Fruit fly (Drosophila melanogaster) Kc167 (cell line): Measurements from ENCODE around the gene CG43093.

Experiments
- Myc ChIP-seq: fragments of >200 bp; optimal IDR thresholded peaks from 2 replicates; lab custom pipeline; 2017; ENCODE audit warnings: missing external identifiers
- Sin3A ChIP-seq: fragments of >200 bp; optimal IDR thresholded peaks from 2 replicates; lab custom pipeline; 2018; ENCODE audit warnings: missing external identifiers
- h ChIP-seq: fragments of >200 bp; optimal IDR thresholded peaks from 3 replicates; lab custom pipeline; 2018; ENCODE audit warnings: missing external identifiers
- insv ChIP-seq: fragments of >200 bp; optimal IDR thresholded peaks from 3 replicates; lab custom pipeline; 2018; ENCODE audit warnings: missing external identifiers
- psq ChIP-seq: fragments of >200 bp; optimal IDR thresholded peaks from 2 replicates; lab custom pipeline; 2017; ENCODE audit warnings: missing external identifiers
- ttk ChIP-seq: sonication (Bioruptor generic); optimal IDR thresholded peaks from 2 replicates; lab custom pipeline; 2017; ENCODE audit warnings: missing external identifiers

CG43093 gene

DNA sequence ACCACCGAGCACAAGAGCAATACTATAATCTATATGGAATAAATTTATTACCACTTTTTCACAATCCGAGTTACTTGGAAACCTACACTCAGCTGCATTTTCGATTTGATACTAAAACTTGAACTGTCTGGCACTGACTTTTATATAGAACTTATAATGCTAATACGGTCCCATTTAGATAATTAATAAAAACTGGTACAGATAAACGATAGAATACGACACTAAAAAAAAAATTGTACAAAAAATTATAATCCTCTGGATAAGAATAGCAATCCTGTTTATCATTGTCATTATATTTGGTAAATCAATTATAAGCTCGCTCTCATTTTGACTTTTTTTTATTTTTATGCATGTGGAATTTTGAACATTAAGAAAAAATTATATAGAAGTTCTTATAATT, at the start of gene CG43093:
Gene CG43093 (minus strand): TSS at position 101 of the 400 bp plus-strand sequence.
- TF ChIP-seq psq: no peak
- TF ChIP-seq insv (lab: Kevin White, UChicago): no peak

DNA sequence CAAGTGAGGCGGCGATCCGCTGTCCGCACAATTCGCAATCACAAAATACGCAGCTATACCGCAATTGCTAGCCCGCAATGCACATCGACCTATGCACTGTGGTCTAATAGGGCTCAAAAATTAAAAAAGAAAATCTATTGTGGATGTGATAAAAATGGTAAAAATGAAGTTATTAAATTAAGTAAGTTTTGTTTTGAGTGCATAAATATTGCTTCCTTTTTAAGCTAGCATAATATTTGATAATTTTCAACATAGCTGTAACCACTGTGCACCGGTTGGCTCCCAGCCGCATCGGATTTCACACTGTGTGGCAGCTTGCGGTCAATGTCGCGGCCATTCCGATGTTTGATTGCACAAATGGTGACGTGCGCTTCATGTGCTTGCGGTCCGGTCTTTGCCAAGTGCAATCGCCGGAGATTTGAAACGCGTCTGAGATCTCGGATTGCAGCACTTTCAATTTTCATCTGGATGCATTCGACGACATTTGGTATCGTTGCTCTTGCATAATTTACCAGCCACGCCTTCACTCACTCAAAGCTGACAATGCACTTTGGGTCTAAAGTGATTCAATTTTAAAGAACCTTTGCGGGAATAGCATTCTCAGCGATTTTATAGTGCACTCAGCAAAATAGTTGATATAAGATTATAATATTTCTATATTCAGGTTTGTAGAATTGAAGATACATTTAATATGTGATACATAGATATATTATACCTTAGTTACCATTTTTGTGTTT, 46.5 kb upstream of the CG43093 start:
- TF ChIP-seq Sin3A (lab: Kevin White, UChicago) (no peak), h (no peak), psq (no peak), insv (lab: Kevin White, UChicago) (no peak), ttk (no peak), Myc (lab: Kevin White, UChicago) (no peak)

DNA sequence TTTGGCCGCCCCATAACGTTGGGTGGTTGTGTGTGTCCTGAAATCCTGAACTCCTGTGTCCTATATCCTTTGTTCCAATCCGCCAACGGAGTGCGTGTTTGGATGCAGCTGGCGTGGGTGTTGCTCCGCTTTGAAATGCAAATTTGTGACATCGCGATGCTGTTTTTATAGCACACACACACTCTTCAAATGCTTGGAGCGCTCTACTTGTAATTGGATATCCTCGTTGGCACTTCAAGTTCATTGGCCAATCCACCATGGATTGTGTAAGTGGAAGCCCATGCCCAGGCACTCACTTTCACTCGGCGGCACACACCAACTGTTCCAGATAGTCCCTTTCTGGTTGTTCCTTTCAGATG, 46.0 kb upstream of the CG43093 start, which contains the start of gene CG13840:
Gene CG13840 (minus strand): TSS at position 101 of the 359 bp plus-strand sequence.
- TF ChIP-seq ttk (no peak), Sin3A (lab: Kevin White, UChicago) (no peak), insv (lab: Kevin White, UChicago) (no peak), Myc (lab: Kevin White, UChicago) (no peak), h (no peak), psq (no peak)

DNA sequence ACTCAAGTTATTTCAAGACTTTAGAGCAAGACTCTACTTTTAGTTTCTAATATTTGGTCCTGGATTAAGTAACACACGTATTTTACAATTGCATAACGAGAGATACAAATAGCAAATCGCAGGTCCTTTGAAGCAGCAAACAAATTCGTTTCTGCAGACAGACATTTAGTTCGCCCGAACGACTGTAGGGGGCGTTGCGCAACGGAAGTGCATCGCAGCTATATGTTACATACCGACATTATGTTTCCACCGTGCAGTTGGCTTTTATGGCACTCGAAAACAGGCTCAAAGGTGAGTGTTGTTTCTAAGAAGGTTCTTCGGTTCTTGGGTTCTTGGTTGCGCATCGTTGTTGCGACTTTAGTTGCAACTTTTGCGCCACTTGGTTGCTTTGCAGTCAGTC, 40.2 kb upstream of the CG43093 start:
- TF ChIP-seq insv (lab: Kevin White, UChicago): no peak
- TF ChIP-seq psq: no peak
- no peak for TF ChIP-seq h
- TF ChIP-seq Myc (lab: Kevin White, UChicago): no peak
- no peak for TF ChIP-seq Sin3A (lab: Kevin White, UChicago)
- TF ChIP-seq ttk: no peak

DNA sequence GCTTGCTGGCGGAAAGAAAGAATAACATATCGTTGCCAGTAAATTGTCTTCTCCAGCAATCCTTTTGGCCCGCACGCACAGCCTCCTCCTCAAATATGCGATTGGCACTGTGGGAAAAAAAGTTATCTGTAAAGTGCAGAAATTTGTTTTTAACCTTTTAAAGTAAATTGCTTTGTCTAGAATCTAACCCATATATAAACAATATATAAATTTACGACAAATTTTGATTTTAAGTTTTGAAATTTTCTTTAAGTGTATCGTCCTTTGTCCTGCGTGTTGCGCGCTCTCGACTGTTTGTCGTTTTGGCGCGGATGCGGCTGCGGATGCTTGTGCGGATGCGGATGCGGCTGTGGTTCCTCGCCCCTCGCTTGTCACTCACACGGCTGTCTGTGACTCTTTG, 37.0 kb upstream of the CG43093 start:
- TF ChIP-seq psq (no peak), Myc (lab: Kevin White, UChicago) (no peak), ttk (no peak), Sin3A (lab: Kevin White, UChicago) (no peak), h (no peak), insv (lab: Kevin White, UChicago) (no peak)

DNA sequence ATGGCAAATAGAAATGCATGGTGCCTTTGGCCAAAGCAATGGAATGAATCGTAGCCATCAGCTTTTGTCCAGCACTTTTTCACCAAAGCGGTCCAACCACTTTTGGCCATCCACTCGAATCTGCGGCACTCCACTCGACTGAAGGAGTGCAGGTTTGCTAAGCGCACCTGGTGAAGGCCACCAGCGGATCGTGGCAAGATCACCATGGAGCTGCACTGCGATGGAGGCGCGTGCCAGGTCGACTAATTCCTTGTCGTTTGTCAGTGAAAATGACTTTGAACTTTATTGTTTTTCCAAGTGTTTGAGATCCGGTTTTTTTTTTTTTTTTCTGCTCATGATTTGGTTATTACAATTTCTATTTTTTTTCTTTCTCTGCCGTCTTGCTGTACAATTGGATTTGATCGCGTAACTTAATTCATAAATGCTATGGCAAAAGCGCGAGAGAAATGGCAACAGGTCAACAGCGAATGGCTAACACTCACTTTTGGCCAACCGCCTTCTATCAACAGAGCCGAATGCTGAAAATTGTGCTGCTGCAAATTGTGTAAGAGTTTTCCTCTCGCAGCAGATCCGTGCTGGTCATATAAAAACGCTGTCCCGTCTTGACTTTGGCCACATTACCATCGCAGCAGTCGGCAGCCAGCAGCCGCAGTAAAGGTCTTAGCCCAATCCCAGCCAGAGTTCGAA, 33.7 kb upstream of the CG43093 start, which contains the start of gene CG7031:
Gene CG7031 (plus strand): TSS at position 637 of the 687 bp plus-strand sequence.
- TF ChIP-seq Myc (lab: Kevin White, UChicago): no peak
- no peak for TF ChIP-seq ttk
- TF ChIP-seq h: no peak
- TF ChIP-seq psq: no peak
- TF ChIP-seq Sin3A (lab: Kevin White, UChicago): no peak
- no peak for TF ChIP-seq insv (lab: Kevin White, UChicago)

DNA sequence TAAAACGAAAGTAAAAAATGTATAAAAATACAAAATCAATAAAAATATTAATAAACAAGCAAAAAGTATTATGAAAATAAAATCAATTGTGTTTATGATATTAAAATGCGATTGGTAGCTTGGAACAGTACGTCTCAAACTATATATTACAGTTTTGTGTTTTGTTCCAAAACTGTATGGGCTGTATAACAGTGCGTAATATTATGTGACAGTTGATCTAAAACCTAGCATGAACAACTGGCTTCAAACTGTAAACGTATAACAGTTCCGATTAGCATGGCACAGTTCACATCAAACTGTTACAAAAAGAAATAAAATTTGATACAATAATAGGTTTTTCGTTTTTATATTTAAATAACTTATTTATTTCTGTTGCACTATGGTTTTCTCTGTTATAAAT, 23.8 kb upstream of the CG43093 start:
- TF ChIP-seq insv (lab: Kevin White, UChicago) (no peak), psq (no peak), Myc (lab: Kevin White, UChicago) (no peak), h (no peak), Sin3A (lab: Kevin White, UChicago) (no peak), ttk (no peak)

DNA sequence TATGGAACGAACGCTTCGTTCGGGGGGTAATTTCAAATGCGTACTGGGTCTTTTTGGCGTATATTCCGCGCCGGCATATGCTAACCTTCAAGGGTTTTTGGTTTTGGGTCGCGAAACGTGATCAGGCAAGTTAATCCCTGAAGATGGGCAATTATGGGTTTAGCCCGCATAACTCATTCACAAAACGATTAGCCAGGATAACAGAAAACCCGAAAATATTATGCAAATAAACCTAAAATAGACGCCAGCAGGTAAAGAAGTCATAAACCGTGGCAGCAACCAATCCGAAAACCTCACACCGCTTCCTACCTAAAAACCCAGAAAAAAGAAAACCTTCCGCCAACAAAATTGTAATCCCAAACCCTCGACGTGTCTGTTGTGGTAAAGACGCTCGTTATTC, 19.0 kb upstream of the CG43093 start:
- TF ChIP-seq Sin3A (lab: Kevin White, UChicago): no peak
- no peak for TF ChIP-seq h
- TF ChIP-seq Myc (lab: Kevin White, UChicago): no peak
- TF ChIP-seq psq: no peak
- no peak for TF ChIP-seq ttk
- no peak for TF ChIP-seq insv (lab: Kevin White, UChicago)

DNA sequence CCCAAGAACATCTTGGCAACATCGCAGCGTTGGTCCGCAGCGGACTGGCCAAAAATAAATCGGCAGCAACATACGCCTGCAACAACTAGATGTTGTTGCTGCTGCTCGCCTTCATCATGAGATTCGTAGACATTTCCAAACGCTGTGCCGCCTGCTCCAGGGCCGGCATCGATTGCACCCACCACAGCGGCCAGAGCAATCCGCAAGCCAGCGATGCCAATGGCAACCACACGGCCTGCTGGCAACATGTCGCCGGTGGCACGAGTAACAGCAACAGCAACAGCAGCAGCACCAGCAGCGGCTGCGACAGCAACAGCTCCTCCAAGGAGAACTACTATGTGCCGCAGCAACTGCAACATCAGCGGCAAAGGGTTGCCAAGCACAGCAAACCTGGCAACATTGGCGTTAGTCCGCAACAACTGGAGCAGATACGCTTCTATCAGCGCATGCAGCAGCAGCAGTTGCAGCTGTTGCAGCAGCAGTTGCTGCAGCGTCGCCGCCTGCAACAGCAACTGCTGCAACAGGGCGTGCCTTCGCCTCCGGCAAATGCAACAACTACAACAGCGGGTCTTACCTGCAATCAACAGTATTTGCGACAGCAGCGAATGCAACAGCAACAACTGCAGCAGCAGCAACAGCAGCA, 14.7 kb upstream of the CG43093 start:
- no peak for TF ChIP-seq h

DNA sequence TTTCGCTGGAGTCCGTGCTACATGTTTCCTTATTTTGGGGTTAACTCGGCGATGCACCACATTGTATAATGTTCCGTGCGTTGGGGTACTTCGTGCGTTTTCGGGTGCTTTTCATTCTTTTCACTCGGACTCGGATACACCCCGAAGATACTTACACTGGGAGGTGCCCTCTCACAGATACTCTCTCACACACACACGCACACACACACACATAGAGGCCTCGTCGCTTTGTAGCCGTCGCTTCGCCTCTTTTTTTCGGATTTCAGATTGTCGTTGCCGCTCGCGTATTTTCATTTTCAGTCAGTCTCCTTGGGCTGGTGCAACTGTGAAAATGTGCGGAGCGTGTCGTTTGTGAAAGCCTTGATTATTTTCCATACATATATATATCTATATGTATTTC, 11.3 kb upstream of the CG43093 start:
- TF ChIP-seq psq (no peak), Myc (lab: Kevin White, UChicago) (no peak), Sin3A (lab: Kevin White, UChicago) (no peak), ttk (no peak)

DNA sequence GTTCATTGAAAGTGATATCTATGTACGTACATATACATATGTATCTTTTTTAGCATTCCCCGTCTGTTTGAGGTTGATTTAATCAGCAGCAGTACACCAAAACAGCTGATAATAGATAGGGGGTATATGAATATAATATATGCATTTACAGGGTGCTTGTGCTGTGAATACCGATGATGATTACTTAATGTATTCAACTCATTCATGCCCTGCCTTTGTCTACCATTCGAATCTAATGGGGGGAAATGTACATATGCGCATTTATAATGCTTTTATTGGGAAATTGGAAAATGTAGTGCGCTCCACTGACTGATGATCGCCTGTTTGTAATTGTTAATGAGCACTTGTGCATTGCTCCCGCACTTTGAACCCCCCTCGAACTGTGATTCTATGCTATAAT, 10.0 kb upstream of the CG43093 start:
- TF ChIP-seq Myc (lab: Kevin White, UChicago): no peak
- no peak for TF ChIP-seq ttk
- no peak for TF ChIP-seq Sin3A (lab: Kevin White, UChicago)
- no peak for TF ChIP-seq psq
- no peak for TF ChIP-seq insv (lab: Kevin White, UChicago)
- no peak for TF ChIP-seq h

DNA sequence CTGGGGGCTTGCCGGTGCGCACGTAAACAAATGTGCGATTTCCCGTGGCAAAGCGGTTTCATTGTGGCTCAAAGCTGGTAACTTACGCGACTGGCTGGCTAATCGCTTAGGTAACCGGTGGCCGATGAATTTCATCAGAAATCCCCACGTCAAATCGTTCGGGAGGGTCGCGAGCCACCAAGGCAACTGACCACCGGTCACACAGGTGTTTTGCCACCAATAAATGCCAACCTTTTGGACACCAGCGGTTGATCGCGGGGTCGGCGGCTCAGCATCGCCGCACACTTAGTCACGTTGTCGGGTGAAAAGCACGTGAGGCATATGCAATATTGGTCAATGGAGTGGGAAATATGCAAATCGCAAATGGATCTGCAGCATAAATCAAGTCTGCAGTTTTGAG, 6.3 kb upstream of the CG43093 start:
- TF ChIP-seq ttk (no peak), h (no peak), Sin3A (lab: Kevin White, UChicago) (no peak), psq (no peak), insv (lab: Kevin White, UChicago) (no peak), Myc (lab: Kevin White, UChicago) (no peak)

DNA sequence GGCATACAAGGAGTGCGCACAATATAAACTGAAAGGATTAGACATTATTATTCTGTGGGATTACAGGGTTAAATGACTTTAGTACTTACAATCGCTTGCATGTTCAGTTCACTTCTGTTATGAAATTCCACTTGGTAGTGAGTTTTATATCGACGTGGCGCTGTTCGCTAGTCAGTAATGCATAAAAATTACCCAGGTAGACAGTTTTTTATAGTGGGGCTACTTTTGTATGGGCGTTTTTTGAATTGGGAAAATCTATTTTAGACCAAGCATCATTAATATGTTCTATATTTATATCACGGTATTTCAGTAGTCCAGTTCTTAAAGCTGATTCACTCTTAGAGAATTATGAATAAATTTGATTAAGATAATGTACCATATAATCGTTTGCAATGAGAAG, 1.6 kb upstream of the CG43093 start, which contains the start of gene CG43095:
Gene CG43095 (minus strand): TSS at position 101 of the 400 bp plus-strand sequence.
- TF ChIP-seq Myc (lab: Kevin White, UChicago) (no peak), ttk (no peak), Sin3A (lab: Kevin White, UChicago) (no peak), h (no peak), insv (lab: Kevin White, UChicago) (no peak), psq (no peak)
